Worm (Caenorhabditis elegans): ENCODE data around the gene C52B9.10.

ce11 chrX:4311668-4312067, 38.0 kb downstream of the C52B9.10 start, which contains the start of gene C52B9.8:
- TF ChIP-seq B0310.2 (tag; optimal IDR thresholded peaks at IDR 0.05) (no peak), tbx-11 (GFP tag; IDR thresholded peaks at IDR 0.05) (no peak), tbx-37 (GFP tag; conservative IDR thresholded peaks at IDR 0.05) (no peak), ama-1 (optimal IDR thresholded peaks at IDR 0.05) (no peak), sea-1 (GFP tag; conservative IDR thresholded peaks at IDR 0.05) (no peak), aly-1 (tag; optimal IDR thresholded peaks at IDR 0.05) (no peak), tra-4 (tag; optimal IDR thresholded peaks at IDR 0.05) (no peak), ets-7 (tag; optimal IDR thresholded peaks at IDR 0.05) (no peak), pes-1 (GFP tag; IDR thresholded peaks at IDR 0.05) (no peak), F13C5.2 (tag; optimal IDR thresholded peaks at IDR 0.05) (no peak)

Measured in whole organism, early embryonic.